Worm (Caenorhabditis elegans) whole organism, L3 larva: ENCODE results near the gene rpl-3.

Experiments
- aly-2 ChIP-seq: fragments of 150-350 bp; optimal IDR thresholded peaks from 2 replicates; lab custom pipeline; 2014; ENCODE audit warnings: missing biosample characterization, missing genetic modification characterization
- ama-1 ChIP-seq: fragments of 150-350 bp; optimal IDR thresholded peaks from 2 replicates; lab custom pipeline; 2018
- hmg-11 ChIP-seq: sonication (generic microtip); optimal IDR thresholded peaks from 2 replicates; lab custom pipeline; 2016; ENCODE audit warnings: missing genetic modification characterization, missing compliant biosample characterization
- pqm-1 ChIP-seq: fragments of 150-350 bp; optimal IDR thresholded peaks from 2 replicates; lab custom pipeline; 2017; ENCODE audit warnings: missing biosample characterization, missing genetic modification characterization, inconsistent platforms
- tbx-2 ChIP-seq: sonication (generic microtip); optimal IDR thresholded peaks from 2 replicates; lab custom pipeline; 2016; ENCODE audit warnings: mild to moderate bottlenecking, missing genetic modification characterization, missing compliant biosample characterization

ce11 chrIII:3863814-3864507 is 3.7 kb upstream of the rpl-3 start, which contains the start of gene acs-19:
- TF ChIP-seq tbx-2 (no peak), hmg-11 (tag; lab: Kevin White, UChicago) (peak; percentile 14), aly-2 (tag; lab: Kevin White, UChicago) (no peak), pqm-1 (tag; lab: Kevin White, UChicago) (no peak), ama-1 (lab: Kevin White, UChicago) (peak; percentile 26)
